Fruit fly (Drosophila melanogaster) whole organism, embryonic: ENCODE results near the gene Ankrd49.

Experiments used
- C15 ChIP-seq: fragments of 200-800 bp; sonication (Bioruptor generic); IDR thresholded peaks from 3 replicates; pipeline ENCODE4 v1.3.6; 2022; ENCODE audit warnings: missing biosample characterization, missing genetic modification characterization
- CG10267 ChIP-seq: fragments of 200-800 bp; sonication (Bioruptor generic); optimal IDR thresholded peaks from 2 replicates; lab custom pipeline; 2018; ENCODE audit warnings: missing biosample characterization, mild to moderate bottlenecking, missing genetic modification characterization, moderate library complexity
- CG10565 ChIP-seq: fragments of 200-800 bp; sonication (Bioruptor generic); optimal IDR thresholded peaks from 3 replicates; lab custom pipeline; 2016; ENCODE audit warnings: missing biosample characterization, mild to moderate bottlenecking, missing genetic modification characterization
- CG12769 ChIP-seq: fragments of 200-800 bp; sonication (Bioruptor generic); optimal IDR thresholded peaks from 2 replicates; lab custom pipeline; 2019; ENCODE audit warnings: missing biosample characterization, mild to moderate bottlenecking, missing genetic modification characterization, moderate library complexity
- CG15269 ChIP-seq: fragments of 200-800 bp; sonication (Bioruptor generic); optimal IDR thresholded peaks from 2 replicates; lab custom pipeline; 2018; ENCODE audit warnings: missing biosample characterization, mild to moderate bottlenecking, missing genetic modification characterization, moderate library complexity
- CG15479 ChIP-seq: fragments of 200-800 bp; sonication (Bioruptor generic); optimal IDR thresholded peaks from 3 replicates; lab custom pipeline; 2019; ENCODE audit warnings: missing biosample characterization, mild to moderate bottlenecking, missing genetic modification characterization, moderate library complexity
- CG31224 ChIP-seq: fragments of 200-800 bp; sonication (Bioruptor generic); IDR thresholded peaks from 2 replicates; pipeline ENCODE4 v1.3.6; 2022; ENCODE audit warnings: missing biosample characterization, missing genetic modification characterization
- CG33557 ChIP-seq: fragments of 200-800 bp; sonication (Bioruptor generic); optimal IDR thresholded peaks from 2 replicates; lab custom pipeline; 2019; ENCODE audit warnings: missing biosample characterization, mild to moderate bottlenecking, missing genetic modification characterization, moderate library complexity
- CG3838 ChIP-seq: fragments of 200-800 bp; sonication (Bioruptor generic); optimal IDR thresholded peaks from 3 replicates; lab custom pipeline; 2016; ENCODE audit warnings: missing biosample characterization, missing genetic modification characterization
- CG5953 ChIP-seq: fragments of 200-800 bp; sonication (Bioruptor generic); IDR thresholded peaks from 2 replicates; pipeline ENCODE4 v1.3.6; 2022; ENCODE audit warnings: missing biosample characterization, missing genetic modification characterization
- CG6689 ChIP-seq: fragments of 200-800 bp; sonication (Bioruptor generic); IDR thresholded peaks from 2 replicates; pipeline ENCODE4 v1.3.6; 2022; ENCODE audit warnings: missing biosample characterization, missing genetic modification characterization
- CG7745 ChIP-seq: fragments of 200-800 bp; sonication (Bioruptor generic); optimal IDR thresholded peaks from 2 replicates; lab custom pipeline; 2018; ENCODE audit warnings: missing biosample characterization, mild to moderate bottlenecking, missing genetic modification characterization, moderate library complexity
- CG8281 ChIP-seq: fragments of 200-800 bp; sonication (Bioruptor generic); optimal IDR thresholded peaks from 2 replicates; lab custom pipeline; 2018; ENCODE audit warnings: missing biosample characterization, mild to moderate bottlenecking, missing genetic modification characterization, moderate library complexity
- Camta ChIP-seq: fragments of 200-800 bp; sonication (Bioruptor generic); optimal IDR thresholded peaks from 2 replicates; lab custom pipeline; 2016; ENCODE audit warnings: missing biosample characterization, missing genetic modification characterization
- D19B ChIP-seq: fragments of 200-800 bp; sonication (Bioruptor generic); optimal IDR thresholded peaks from 2 replicates; lab custom pipeline; 2017; ENCODE audit warnings: missing biosample characterization, mild to moderate bottlenecking, missing genetic modification characterization
- Doc2 ChIP-seq: fragments of 200-800 bp; sonication (Bioruptor generic); IDR thresholded peaks from 2 replicates; pipeline ENCODE4 v1.3.6; 2022; ENCODE audit warnings: missing biosample characterization, missing genetic modification characterization
- Dref ChIP-seq: fragments of 200-800 bp; sonication (Bioruptor generic); IDR thresholded peaks from 2 replicates; pipeline ENCODE4 v1.3.6; 2022; ENCODE audit warnings: missing biosample characterization, missing genetic modification characterization
- Drgx ChIP-seq: fragments of 200-800 bp; sonication (Bioruptor generic); IDR thresholded peaks from 2 replicates; pipeline ENCODE4 v1.3.6; 2022; ENCODE audit warnings: missing biosample characterization, missing genetic modification characterization
- H15 ChIP-seq: fragments of 200-800 bp; sonication (Bioruptor generic); IDR thresholded peaks from 3 replicates; pipeline ENCODE4 v1.3.6; 2022; ENCODE audit warnings: missing biosample characterization, missing genetic modification characterization
- Hand ChIP-seq: fragments of 200-800 bp; sonication (Bioruptor generic); optimal IDR thresholded peaks from 2 replicates; lab custom pipeline; 2017; ENCODE audit warnings: mild to moderate bottlenecking, missing biosample characterization, missing genetic modification reagents, missing genetic modification characterization
- Lim3 ChIP-seq: fragments of 200-800 bp; sonication (Bioruptor generic); IDR thresholded peaks from 2 replicates; pipeline ENCODE4 v1.3.6; 2022; ENCODE audit warnings: missing biosample characterization, missing genetic modification characterization
- NC2α ChIP-seq: fragments of 200-800 bp; sonication (Bioruptor generic); optimal IDR thresholded peaks from 2 replicates; lab custom pipeline; 2016; ENCODE audit warnings: missing biosample characterization, missing genetic modification characterization
- Nf-YB ChIP-seq: fragments of 200-800 bp; sonication (Bioruptor generic); optimal IDR thresholded peaks from 3 replicates; lab custom pipeline; 2019; ENCODE audit warnings: missing biosample characterization, mild to moderate bottlenecking, missing genetic modification characterization, moderate library complexity
- Scr ChIP-seq: fragments of 200-800 bp; sonication (Bioruptor generic); IDR thresholded peaks from 2 replicates; pipeline ENCODE4 v1.3.6; 2022; ENCODE audit warnings: missing biosample characterization, missing genetic modification characterization; ENCODE audit not compliant: partially characterized antibody
- Sox102F ChIP-seq: fragments of 200-800 bp; sonication (Bioruptor generic); optimal IDR thresholded peaks from 2 replicates; lab custom pipeline; 2018; ENCODE audit warnings: missing biosample characterization, mild to moderate bottlenecking, missing genetic modification characterization, moderate library complexity
- Ssrp ChIP-seq: fragments of 200-800 bp; sonication (Bioruptor generic); optimal IDR thresholded peaks from 2 replicates; lab custom pipeline; 2018; ENCODE audit warnings: missing biosample characterization, mild to moderate bottlenecking, missing genetic modification characterization, moderate library complexity
- Xbp1 ChIP-seq: fragments of 200-800 bp; sonication (Bioruptor generic); optimal IDR thresholded peaks from 3 replicates; lab custom pipeline; 2016; ENCODE audit warnings: missing biosample characterization, mild to moderate bottlenecking, missing genetic modification characterization
- ab ChIP-seq: fragments of 200-800 bp; sonication (Bioruptor generic); optimal IDR thresholded peaks from 2 replicates; lab custom pipeline; 2016; ENCODE audit warnings: missing biosample characterization, missing genetic modification characterization
- bowl ChIP-seq: fragments of 200-800 bp; sonication (Bioruptor generic); IDR thresholded peaks from 2 replicates; pipeline ENCODE4 v1.3.6; 2022; ENCODE audit warnings: missing biosample characterization, missing genetic modification characterization
- caup ChIP-seq: fragments of 200-800 bp; sonication (Bioruptor generic); optimal IDR thresholded peaks from 3 replicates; lab custom pipeline; 2017; ENCODE audit warnings: missing biosample characterization, mild to moderate bottlenecking, missing genetic modification characterization, moderate library complexity; ENCODE audit not compliant: severe bottlenecking
- crp ChIP-seq, 2 experiments: fragments of 200-800 bp; sonication (Bioruptor generic); optimal IDR thresholded peaks; 2 replicates in 1 of 2; 3 replicates in 1 of 2; lab custom pipeline; 2017; ENCODE audit warnings: missing biosample characterization in 2 of 2, missing genetic modification characterization in 2 of 2, mild to moderate bottlenecking in 1 of 2, moderate library complexity in 1 of 2
- dmrt99B ChIP-seq: fragments of 200-800 bp; sonication (Bioruptor generic); optimal IDR thresholded peaks from 2 replicates; lab custom pipeline; 2018; ENCODE audit warnings: missing biosample characterization, mild to moderate bottlenecking, missing genetic modification characterization, moderate library complexity
- en ChIP-seq: fragments of 200-800 bp; sonication (Bioruptor generic); optimal IDR thresholded peaks from 2 replicates; lab custom pipeline; 2016; ENCODE audit warnings: missing biosample characterization, missing genetic modification characterization
- esg ChIP-seq: fragments of 200-800 bp; sonication (Bioruptor generic); conservative IDR thresholded peaks from 2 replicates; pipeline ENCODE4 v1.3.6; 2022; ENCODE audit warnings: missing biosample characterization, missing genetic modification characterization
- eve ChIP-seq, 2 experiments: fragments of >200 bp; optimal IDR thresholded peaks; 2 replicates each; lab custom pipeline; 2017; ENCODE audit warnings: missing biosample characterization in 2 of 2, missing genetic modification characterization in 2 of 2
- gcm2 ChIP-seq: fragments of 200-800 bp; sonication (Bioruptor generic); optimal IDR thresholded peaks from 2 replicates; lab custom pipeline; 2016; ENCODE audit warnings: missing biosample characterization, missing genetic modification characterization
- hbn ChIP-seq: fragments of 200-800 bp; sonication (Bioruptor generic); IDR thresholded peaks from 2 replicates; pipeline ENCODE4 v1.3.6; 2022; ENCODE audit warnings: missing biosample characterization, missing genetic modification characterization; ENCODE audit not compliant: partially characterized antibody
- kah ChIP-seq: fragments of 200-800 bp; sonication (Bioruptor generic); optimal IDR thresholded peaks from 2 replicates; lab custom pipeline; 2018; ENCODE audit warnings: missing biosample characterization, mild to moderate bottlenecking, missing genetic modification characterization
- otp ChIP-seq: fragments of 200-800 bp; sonication (Bioruptor generic); IDR thresholded peaks from 3 replicates; pipeline ENCODE4, ENCODE4 v1.3.6; 2022; ENCODE audit warnings: missing biosample characterization, missing genetic modification characterization
- pb ChIP-seq: fragments of 200-800 bp; sonication (Bioruptor generic); optimal IDR thresholded peaks from 3 replicates; lab custom pipeline; 2016; ENCODE audit warnings: missing biosample characterization, missing genetic modification characterization
- psq ChIP-seq: fragments of 200-800 bp; sonication (Bioruptor generic); optimal IDR thresholded peaks from 2 replicates; lab custom pipeline; 2017; ENCODE audit warnings: missing biosample characterization, missing genetic modification characterization
- ranshi ChIP-seq: fragments of 200-800 bp; sonication (Bioruptor generic); IDR thresholded peaks from 2 replicates; pipeline ENCODE4 v1.3.6; 2022; ENCODE audit warnings: missing biosample characterization, missing genetic modification characterization
- sima ChIP-seq: fragments of 200-800 bp; sonication (Bioruptor generic); optimal IDR thresholded peaks from 2 replicates; lab custom pipeline; 2016; ENCODE audit warnings: missing biosample characterization, missing genetic modification characterization
- sob ChIP-seq: fragments of 200-800 bp; sonication (Bioruptor generic); IDR thresholded peaks from 2 replicates; pipeline ENCODE4 v1.3.6; 2022; ENCODE audit warnings: missing biosample characterization, missing genetic modification characterization
- twi ChIP-seq: fragments of 200-800 bp; optimal IDR thresholded peaks from 2 replicates; lab custom pipeline; 2019; ENCODE audit warnings: missing biosample characterization, mild to moderate bottlenecking, missing genetic modification characterization, moderate library complexity
- unc-4 ChIP-seq: fragments of 200-800 bp; sonication (Bioruptor generic); IDR thresholded peaks from 2 replicates; pipeline ENCODE4 v1.3.6; 2022; ENCODE audit warnings: missing biosample characterization, missing genetic modification characterization; ENCODE audit not compliant: partially characterized antibody
- zen ChIP-seq: fragments of 200-800 bp; sonication (Bioruptor generic); optimal IDR thresholded peaks from 3 replicates; lab custom pipeline; 2018; ENCODE audit warnings: missing biosample characterization, mild to moderate bottlenecking, missing genetic modification characterization, moderate library complexity
- zfh2 ChIP-seq: fragments of 200-800 bp; sonication (Bioruptor generic); optimal IDR thresholded peaks from 2 replicates; lab custom pipeline; 2016; ENCODE audit warnings: missing biosample characterization, missing genetic modification characterization

Gene Ankrd49

DNA sequence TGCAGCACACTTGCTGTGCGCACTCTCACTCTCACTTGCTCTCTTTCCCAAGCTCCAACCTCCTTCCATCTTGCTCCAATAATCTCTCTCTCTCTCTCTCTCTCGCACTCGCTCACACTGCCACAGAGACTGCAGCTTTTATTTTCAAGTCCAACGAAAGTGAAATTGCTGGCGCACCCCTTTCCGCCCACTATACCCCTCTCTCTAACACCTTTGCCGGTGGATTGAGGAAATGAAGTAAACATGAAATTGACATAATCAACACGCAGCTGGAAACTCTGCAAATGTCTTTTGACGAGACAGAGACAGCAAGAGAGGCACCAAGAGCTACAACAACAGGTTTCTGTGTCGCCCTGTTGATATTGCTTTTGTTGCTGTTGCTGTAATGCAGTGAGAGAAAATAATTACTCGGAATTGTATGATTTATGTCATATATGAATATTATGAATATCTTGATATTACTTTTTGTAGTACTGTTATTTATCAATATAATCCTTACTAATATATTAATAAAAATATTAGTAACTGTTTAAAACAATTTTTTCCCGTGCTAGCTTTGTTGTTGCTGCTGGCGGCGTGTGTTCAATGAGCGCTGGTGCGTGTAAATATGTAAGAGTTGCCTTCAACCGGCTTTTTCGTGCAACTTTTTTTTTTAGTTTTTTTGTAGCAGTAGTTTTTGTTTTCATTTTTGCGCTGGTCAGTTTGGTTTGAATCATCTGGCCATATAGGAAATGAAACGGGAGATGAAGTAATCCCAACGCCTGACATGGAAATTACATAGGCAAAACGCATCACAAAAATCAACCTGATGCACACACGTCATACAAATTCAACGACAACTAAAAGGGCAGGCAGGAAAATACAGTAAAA lies 11.4 kb downstream of the Ankrd49 start (continued):
- TF ChIP-seq Hand (GFP tag; lab: Kevin White, UChicago) (peak; percentile 44), Camta (GFP tag; lab: Kevin White, UChicago) (peak; percentile 51), Scr (GFP tag; lab: Robert Waterston, UW) (no peak), CG12769 (tag; lab: Kevin White, UChicago) (peak; percentile 76), ranshi (GFP tag; lab: Robert Waterston, UW) (peak; percentile 93), bowl (GFP tag; lab: Robert Waterston, UW) (peak; percentile 84), Doc2 (GFP tag; lab: Robert Waterston, UW) (no peak), CG15479 (GFP tag; lab: Kevin White, UChicago) (no peak), hbn (GFP tag; lab: Robert Waterston, UW) (no peak), C15 (GFP tag; lab: Robert Waterston, UW) (0 out of 3 replicates have a peak, but pooled peaks have one; percentile 45), D19B (GFP tag; lab: Kevin White, UChicago) (peak; percentile 61), CG7745 (tag; lab: Kevin White, UChicago) (peak; percentile 76), Sox102F (GFP tag; lab: Kevin White, UChicago) (peak; percentile 98), en (peak; percentile 34), CG10565 (GFP tag; lab: Kevin White, UChicago) (peak; percentile 42), ab (GFP tag; lab: Kevin White, UChicago) (peak; percentile 26), psq (GFP tag; lab: Kevin White, UChicago) (peak; percentile 80), zfh2 (no peak), CG3838 (GFP tag; lab: Kevin White, UChicago) (peak; percentile 68), dmrt99B (peak; percentile 98), Drgx (GFP tag; lab: Robert Waterston, UW) (peak; percentile 94), Xbp1 (GFP tag; lab: Kevin White, UChicago) (peak; percentile 91), CG6689 (GFP tag; lab: Robert Waterston, UW) (peak; percentile 95), zen (tag; lab: Kevin White, UChicago) (peak; percentile 84), caup (GFP tag; lab: Kevin White, UChicago) (peak; percentile 83), CG15269 (tag; lab: Kevin White, UChicago) (peak; percentile 94), Nf-YB (GFP tag; lab: Kevin White, UChicago) (peak; percentile 74), Lim3 (GFP tag; lab: Robert Waterston, UW) (peak; percentile 85), Dref (no peak), CG31224 (GFP tag; lab: Robert Waterston, UW) (peak; percentile 73; the same call in 1 of the 2 replicates), NC2α (no peak), kah (GFP tag; lab: Kevin White, UChicago) (peak; percentile 91), eve (GFP tag; optimal IDR thresholded peaks at IDR 0.05; lab: Kevin White, UChicago) (peak in 1 of 2 experiments; percentile 77), twi (tag; lab: Kevin White, UChicago) (peak; percentile 73), CG10267 (peak; percentile 86), pb (GFP tag; lab: Kevin White, UChicago) (peak; percentile 61), sob (GFP tag; lab: Robert Waterston, UW) (peak; percentile 87), H15 (GFP tag; lab: Robert Waterston, UW) (peak; percentile 89), CG8281 (tag; lab: Kevin White, UChicago) (peak; percentile 98), esg (peak; percentile 92), CG5953 (peak; percentile 87), gcm2 (peak; percentile 19), Ssrp (tag; lab: Kevin White, UChicago) (peak; percentile 96), CG33557 (GFP tag; lab: Kevin White, UChicago) (peak; percentile 94), unc-4 (GFP tag; lab: Robert Waterston, UW) (no peak), crp (GFP tag; optimal IDR thresholded peaks at IDR 0.05; lab: Kevin White, UChicago) (peak in 1 of 2 experiments; percentile 53), otp (GFP tag; lab: Robert Waterston, UW) (peak; percentile 81; the same call in 1 of the 3 replicates), sima (no peak)
